Worm (Caenorhabditis elegans) whole organism, mixed stage, embryonic: ENCODE results near the gene C26D10.4.

Experiments used
- M03D4.4 ChIP-seq: sonication (generic microtip); optimal IDR thresholded peaks from 2 replicates; lab custom pipeline; 2017; ENCODE audit warnings: mild to moderate bottlenecking, missing genetic modification characterization, missing compliant biosample characterization
- bed-3 ChIP-seq: fragments of 200-800 bp; sonication (Bioruptor generic); optimal IDR thresholded peaks from 3 replicates; lab custom pipeline; 2018; ENCODE audit warnings: mild to moderate bottlenecking, missing genetic modification characterization, moderate library complexity, missing compliant biosample characterization
- blmp-1 ChIP-seq: fragments of 150-350 bp; optimal IDR thresholded peaks from 2 replicates; lab custom pipeline; 2014; ENCODE audit warnings: missing biosample characterization, missing genetic modification characterization
- ceh-39 ChIP-seq: fragments of 150-350 bp; optimal IDR thresholded peaks from 2 replicates; lab custom pipeline; 2014; ENCODE audit warnings: missing biosample characterization, missing genetic modification characterization
- ceh-43 ChIP-seq: fragments of 200-800 bp; sonication (Bioruptor generic); optimal IDR thresholded peaks from 2 replicates; lab custom pipeline; 2018; ENCODE audit warnings: mild to moderate bottlenecking, missing genetic modification characterization, moderate library complexity, missing compliant biosample characterization
- ceh-83 ChIP-seq: fragments of 200-800 bp; sonication (Bioruptor generic); optimal IDR thresholded peaks from 2 replicates; lab custom pipeline; 2018; ENCODE audit warnings: mild to moderate bottlenecking, missing genetic modification characterization, missing compliant biosample characterization
- ces-1 ChIP-seq: fragments of 150-350 bp; optimal IDR thresholded peaks from 2 replicates; lab custom pipeline; 2014; ENCODE audit warnings: missing biosample characterization, missing genetic modification reagents, missing genetic modification characterization
- cnd-1 ChIP-seq: fragments of 200-800 bp; sonication (Bioruptor generic); optimal IDR thresholded peaks from 2 replicates; lab custom pipeline; 2018; ENCODE audit warnings: mild to moderate bottlenecking, missing genetic modification characterization, missing compliant biosample characterization
- drap-1 ChIP-seq: fragments of 200-800 bp; sonication (Bioruptor generic); optimal IDR thresholded peaks from 3 replicates; lab custom pipeline; 2018; ENCODE audit warnings: mild to moderate bottlenecking, missing genetic modification characterization, missing compliant biosample characterization
- elt-1 ChIP-seq: sonication (generic microtip); optimal IDR thresholded peaks from 2 replicates; lab custom pipeline; 2017; ENCODE audit warnings: missing genetic modification characterization, mild to moderate bottlenecking, missing compliant biosample characterization, antibody characterized with exemption, moderate library complexity, borderline replicate concordance; ENCODE audit not compliant: insufficient read depth
- elt-3 ChIP-seq: fragments of 150-350 bp; optimal IDR thresholded peaks from 2 replicates; lab custom pipeline; 2014; ENCODE audit warnings: missing biosample characterization, missing genetic modification characterization
- flh-1 ChIP-seq: fragments of 200-800 bp; sonication (Bioruptor generic); optimal IDR thresholded peaks from 2 replicates; lab custom pipeline; 2018; ENCODE audit warnings: mild to moderate bottlenecking, missing genetic modification characterization, moderate library complexity, missing compliant biosample characterization
- ham-2 ChIP-seq: fragments of 200-800 bp; sonication (Bioruptor generic); optimal IDR thresholded peaks from 2 replicates; lab custom pipeline; 2018; ENCODE audit warnings: mild to moderate bottlenecking, missing genetic modification characterization, missing compliant biosample characterization
- hlh-1 ChIP-seq: fragments of 150-350 bp; optimal IDR thresholded peaks from 2 replicates; lab custom pipeline; 2014; ENCODE audit warnings: missing biosample characterization, missing genetic modification reagents, missing genetic modification characterization
- lin-13 ChIP-seq: fragments of 150-350 bp; optimal IDR thresholded peaks from 2 replicates; lab custom pipeline; 2014; ENCODE audit warnings: missing biosample characterization, missing genetic modification characterization
- lin-32 ChIP-seq: fragments of 200-800 bp; sonication (Bioruptor generic); optimal IDR thresholded peaks from 2 replicates; lab custom pipeline; 2018; ENCODE audit warnings: mild to moderate bottlenecking, missing genetic modification characterization, missing compliant biosample characterization
- lsy-2 ChIP-seq: fragments of 150-350 bp; optimal IDR thresholded peaks from 2 replicates; lab custom pipeline; 2014; ENCODE audit warnings: missing biosample characterization, missing genetic modification characterization
- mab-5 ChIP-seq: fragments of 150-350 bp; optimal IDR thresholded peaks from 2 replicates; lab custom pipeline; 2014; ENCODE audit warnings: missing biosample characterization, missing genetic modification characterization
- mep-1 ChIP-seq: fragments of 150-350 bp; optimal IDR thresholded peaks from 2 replicates; lab custom pipeline; 2017; ENCODE audit warnings: missing biosample characterization, missing genetic modification reagents, missing genetic modification characterization, inconsistent platforms
- mls-2 ChIP-seq: sonication (generic microtip); optimal IDR thresholded peaks from 2 replicates; lab custom pipeline; 2016; ENCODE audit warnings: mild to moderate bottlenecking, missing genetic modification characterization, moderate library complexity, missing compliant biosample characterization
- nhr-12 ChIP-seq: fragments of 150-350 bp; optimal IDR thresholded peaks from 2 replicates; lab custom pipeline; 2014; ENCODE audit warnings: missing biosample characterization, missing genetic modification characterization
- nhr-2 ChIP-seq: fragments of 150-350 bp; optimal IDR thresholded peaks from 2 replicates; lab custom pipeline; 2014; ENCODE audit warnings: missing biosample characterization, missing genetic modification characterization
- nhr-237 ChIP-seq: fragments of 150-350 bp; optimal IDR thresholded peaks from 2 replicates; lab custom pipeline; 2014; ENCODE audit warnings: missing biosample characterization, missing genetic modification characterization
- nhr-28 ChIP-seq: fragments of 150-350 bp; optimal IDR thresholded peaks from 2 replicates; lab custom pipeline; 2014; ENCODE audit warnings: missing biosample characterization, missing genetic modification characterization
- nhr-76 ChIP-seq: sonication (generic microtip); optimal IDR thresholded peaks from 2 replicates; lab custom pipeline; 2017; ENCODE audit warnings: missing biosample characterization, missing genetic modification characterization
- pha-4 ChIP-seq: fragments of 150-350 bp; optimal IDR thresholded peaks from 2 replicates; lab custom pipeline; 2018; ENCODE audit warnings: missing biosample characterization, missing genetic modification reagents, missing genetic modification characterization
- sem-2 ChIP-seq: fragments of 200-800 bp; sonication (Bioruptor generic); optimal IDR thresholded peaks from 2 replicates; lab custom pipeline; 2018; ENCODE audit warnings: mild to moderate bottlenecking, missing genetic modification characterization, missing compliant biosample characterization
- snpc-4 ChIP-seq: fragments of 150-350 bp; optimal IDR thresholded peaks from 2 replicates; lab custom pipeline; 2014; ENCODE audit warnings: missing biosample characterization, missing genetic modification characterization
- sptf-1 ChIP-seq: sonication (generic microtip); optimal IDR thresholded peaks from 2 replicates; lab custom pipeline; 2017; ENCODE audit warnings: mild to moderate bottlenecking, missing genetic modification characterization, moderate library complexity, missing compliant biosample characterization
- tbx-8 ChIP-seq: fragments of 200-800 bp; sonication (Bioruptor generic); optimal IDR thresholded peaks from 2 replicates; lab custom pipeline; 2018; ENCODE audit warnings: mild to moderate bottlenecking, missing genetic modification characterization, moderate library complexity, missing compliant biosample characterization
- unc-120 ChIP-seq: sonication (generic microtip); optimal IDR thresholded peaks from 2 replicates; lab custom pipeline; 2017; ENCODE audit warnings: missing genetic modification characterization, missing compliant biosample characterization; ENCODE audit not compliant: poor library complexity, severe bottlenecking
- unc-39 ChIP-seq: fragments of 150-350 bp; optimal IDR thresholded peaks from 2 replicates; lab custom pipeline; 2014; ENCODE audit warnings: missing biosample characterization, missing genetic modification characterization
- unc-62 ChIP-seq: fragments of 150-350 bp; optimal IDR thresholded peaks from 2 replicates; lab custom pipeline; 2014; ENCODE audit warnings: missing biosample characterization, missing genetic modification reagents, missing genetic modification characterization
- zip-8 ChIP-seq: fragments of 150-350 bp; optimal IDR thresholded peaks from 2 replicates; lab custom pipeline; 2014; ENCODE audit warnings: missing biosample characterization, missing genetic modification characterization
- ztf-11 ChIP-seq: fragments of 150-350 bp; optimal IDR thresholded peaks from 2 replicates; lab custom pipeline; 2014; ENCODE audit warnings: missing biosample characterization, missing genetic modification characterization

C26D10.4 gene

DNA sequence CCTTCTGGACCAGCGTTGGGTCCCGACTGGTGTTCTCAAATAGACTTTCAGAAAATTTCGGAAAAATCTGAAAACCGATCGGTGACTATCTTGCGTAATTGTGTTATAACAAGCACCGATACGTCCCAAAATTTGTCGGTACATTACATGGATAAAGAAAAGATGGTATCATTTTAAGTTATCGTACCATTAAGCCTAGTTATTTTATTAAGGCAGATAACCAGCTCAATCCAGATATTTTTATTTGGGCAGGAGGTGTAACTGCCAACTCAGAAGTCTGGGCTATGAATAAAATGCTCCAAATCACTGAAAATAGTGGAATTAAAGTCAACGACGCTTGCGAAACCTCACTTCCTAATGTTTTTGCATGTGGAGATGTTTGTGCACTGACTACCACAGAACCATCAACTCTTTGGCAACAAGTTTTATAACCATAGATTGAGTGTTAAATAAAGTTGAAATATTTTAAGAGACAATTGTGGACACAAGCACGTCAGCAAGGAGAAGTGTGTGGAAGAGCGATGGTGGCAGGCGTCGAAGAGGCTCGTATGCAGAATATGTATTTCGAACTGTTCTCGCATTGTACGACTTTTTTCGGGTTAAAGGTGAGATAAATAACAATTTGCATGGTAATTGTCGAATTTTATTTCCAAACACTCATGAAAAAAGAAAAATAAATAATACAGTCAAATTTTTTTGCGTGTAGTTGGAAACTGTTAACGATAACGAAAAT, 3.2 kb upstream of the C26D10.4 start:
- no peak for TF ChIP-seq nhr-28 (tag; lab: Kevin White, UChicago)
- no peak for TF ChIP-seq bed-3 (GFP tag; lab: Kevin White, UChicago)
- TF ChIP-seq elt-3 (tag; lab: Kevin White, UChicago): no peak
- no peak for TF ChIP-seq unc-120 (tag; lab: Kevin White, UChicago)
- no peak for TF ChIP-seq mls-2 (tag; lab: Kevin White, UChicago)
- no peak for TF ChIP-seq ceh-83 (GFP tag; lab: Kevin White, UChicago)
- no peak for TF ChIP-seq tbx-8 (GFP tag; lab: Kevin White, UChicago)
- no peak for TF ChIP-seq unc-62 (GFP tag; lab: Kevin White, UChicago)
- TF ChIP-seq mep-1 (tag; lab: Kevin White, UChicago): no peak
- no peak for TF ChIP-seq ces-1 (GFP tag; lab: Kevin White, UChicago)
- TF ChIP-seq ceh-43 (GFP tag; lab: Kevin White, UChicago): no peak
- no peak for TF ChIP-seq unc-39 (tag; lab: Kevin White, UChicago)
- TF ChIP-seq nhr-2 (tag; lab: Kevin White, UChicago): no peak
- no peak for TF ChIP-seq elt-1 (tag; lab: Kevin White, UChicago)
- no peak for TF ChIP-seq pha-4 (tag; lab: Kevin White, UChicago)
- no peak for TF ChIP-seq nhr-237 (tag; lab: Kevin White, UChicago)
- TF ChIP-seq zip-8 (tag; lab: Kevin White, UChicago): no peak

DNA sequence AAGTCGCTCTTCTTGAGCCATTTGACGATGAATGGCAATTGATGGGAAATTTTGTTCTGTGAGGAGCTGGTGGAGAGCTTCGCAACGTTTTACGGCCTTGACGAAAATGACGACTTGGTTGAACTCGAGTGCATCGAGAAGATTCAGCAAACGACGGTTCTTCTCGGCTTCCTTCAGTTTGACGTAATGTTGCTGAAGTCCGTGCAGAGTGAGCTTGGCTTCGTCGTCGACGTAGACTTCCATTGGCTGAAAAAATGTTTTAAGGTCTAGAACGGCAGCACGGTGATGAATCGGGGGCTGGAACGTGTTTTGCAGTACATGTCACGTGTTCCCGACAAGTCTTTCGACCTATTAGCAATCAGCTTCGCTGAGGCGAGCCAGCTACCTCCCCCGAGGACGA, 2.1 kb upstream of the C26D10.4 start:
- TF ChIP-seq ham-2 (GFP tag; lab: Kevin White, UChicago) (no peak), elt-3 (tag; lab: Kevin White, UChicago) (no peak), nhr-2 (tag; lab: Kevin White, UChicago) (no peak), sptf-1 (tag; lab: Kevin White, UChicago) (no peak), mls-2 (tag; lab: Kevin White, UChicago) (no peak)

DNA sequence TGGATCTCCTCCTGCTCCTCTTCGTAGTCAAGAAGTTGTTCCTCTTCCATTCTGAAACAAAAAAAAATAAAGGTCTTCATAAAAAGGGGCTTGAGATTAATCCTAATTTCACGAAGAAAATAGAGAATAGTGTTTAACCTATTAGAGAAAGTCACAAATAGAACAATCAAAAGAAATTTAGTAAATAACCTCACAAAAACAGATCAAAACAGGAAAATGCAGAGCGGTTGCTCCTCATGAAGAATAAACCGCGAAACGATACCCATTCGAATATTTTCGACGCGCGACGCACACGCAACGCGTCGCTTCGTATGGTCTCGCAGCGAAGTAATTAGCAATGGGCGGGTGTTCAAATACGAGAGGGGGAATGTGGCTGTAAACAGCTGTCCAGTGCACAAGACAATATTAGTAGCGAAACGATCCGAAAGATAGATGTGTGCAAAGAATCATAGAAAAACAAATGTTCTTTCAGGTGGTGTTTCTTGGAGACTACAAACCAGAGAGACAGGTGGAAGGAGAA, 682 bp upstream of the C26D10.4 start, which contains the start of gene hel-1:
TSS of gene hel-1 (minus strand) at position 51 of the 520 bp plus-strand sequence.
- TF ChIP-seq mab-5 (tag; lab: Kevin White, UChicago) (peak; percentile 67), nhr-237 (tag; lab: Kevin White, UChicago) (peak; percentile 77), bed-3 (GFP tag; lab: Kevin White, UChicago) (no peak), ces-1 (GFP tag; lab: Kevin White, UChicago) (peak; percentile 84), ceh-83 (GFP tag; lab: Kevin White, UChicago) (peak; percentile 13), nhr-76 (tag; lab: Kevin White, UChicago) (no peak), lsy-2 (tag; lab: Kevin White, UChicago) (peak; percentile 81), sem-2 (GFP tag; lab: Kevin White, UChicago) (no peak), cnd-1 (tag; lab: Kevin White, UChicago) (peak; percentile 81), tbx-8 (GFP tag; lab: Kevin White, UChicago) (no peak), lin-13 (tag; lab: Kevin White, UChicago) (peak; percentile 92), nhr-12 (no peak), nhr-2 (tag; lab: Kevin White, UChicago) (peak; percentile 19), blmp-1 (tag; lab: Kevin White, UChicago) (no peak), drap-1 (peak; percentile 45), zip-8 (tag; lab: Kevin White, UChicago) (no peak), flh-1 (GFP tag; lab: Kevin White, UChicago) (no peak), elt-3 (tag; lab: Kevin White, UChicago) (no peak), unc-39 (tag; lab: Kevin White, UChicago) (no peak), mep-1 (tag; lab: Kevin White, UChicago) (peak; percentile 90), snpc-4 (tag; lab: Kevin White, UChicago) (no peak), unc-62 (GFP tag; lab: Kevin White, UChicago) (peak; percentile 61), pha-4 (tag; lab: Kevin White, UChicago) (peak; percentile 92), lin-32 (GFP tag; lab: Kevin White, UChicago) (peak; percentile 83), ham-2 (GFP tag; lab: Kevin White, UChicago) (peak; percentile 56), nhr-28 (tag; lab: Kevin White, UChicago) (no peak), ceh-43 (GFP tag; lab: Kevin White, UChicago) (peak; percentile 66), ceh-39 (peak; percentile 81), sptf-1 (tag; lab: Kevin White, UChicago) (peak; percentile 64), mls-2 (tag; lab: Kevin White, UChicago) (peak; percentile 69), unc-120 (tag; lab: Kevin White, UChicago) (peak; percentile 91), elt-1 (tag; lab: Kevin White, UChicago) (no peak), ztf-11 (tag; lab: Kevin White, UChicago) (peak; percentile 37), M03D4.4 (tag; lab: Kevin White, UChicago) (peak; percentile 34), hlh-1 (tag; lab: Kevin White, UChicago) (peak; percentile 98)
